Worm (Caenorhabditis elegans): Measurements from ENCODE around the gene W01D2.3.

DNA sequence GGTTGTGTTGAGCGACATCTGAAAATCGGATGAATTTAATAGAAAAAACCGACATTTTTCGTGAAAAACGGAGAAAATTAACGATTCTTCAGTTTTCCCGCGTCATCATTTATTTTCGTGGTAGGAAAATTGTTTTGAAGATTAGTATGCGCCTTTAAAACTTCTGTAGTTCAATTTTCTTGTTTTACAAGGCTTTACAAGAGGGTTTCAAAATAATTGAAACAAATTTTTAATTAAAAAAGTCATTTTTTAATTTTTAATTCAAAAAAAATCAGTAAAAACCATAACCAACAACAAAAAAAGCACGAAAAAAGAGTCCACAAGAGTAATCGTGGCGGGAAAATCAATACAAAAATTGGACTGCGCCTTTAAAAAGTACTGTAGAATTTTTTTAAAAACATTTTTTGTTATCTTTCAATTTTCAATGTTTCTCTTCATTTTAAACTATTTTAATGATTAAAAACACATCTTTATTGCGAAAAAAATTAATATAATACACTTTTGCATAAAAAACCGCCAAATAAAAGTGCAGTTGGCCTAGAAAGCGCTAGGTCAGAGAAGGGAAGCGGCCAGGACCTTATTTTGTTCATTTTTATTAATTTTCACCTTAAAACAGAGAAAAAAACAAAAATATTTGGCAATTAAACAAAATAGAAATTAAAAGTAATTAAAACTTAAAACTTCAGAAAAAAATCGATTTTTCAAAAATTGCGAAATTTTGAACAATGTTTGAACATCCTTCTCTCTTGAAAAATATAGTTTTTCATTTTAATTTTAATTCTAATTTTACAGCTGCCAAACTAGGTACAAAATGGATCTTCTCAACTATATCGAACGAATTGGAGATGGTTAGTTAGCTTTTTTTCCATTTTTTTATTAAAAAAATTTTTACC, 50.0 kb downstream of the W01D2.3 start, which contains the start of the genes tac-1 and Y54E2A.4:
- TF ChIP-seq him-1 (tag; optimal IDR thresholded peaks at IDR 0.05): no peak
- peak; percentile 7 for TF ChIP-seq W03F9.2 (tag; optimal IDR thresholded peaks at IDR 0.05)
